Worm (Caenorhabditis elegans) whole organism, L4 larva: ENCODE results near the gene F15B9.6.

Source experiments
- D1046.2 ChIP-seq: fragments of 200-800 bp; sonication (Bioruptor generic); IDR thresholded peaks from 2 replicates; pipeline ENCODE4 v1.3.6; 2022; ENCODE audit warnings: missing genetic modification characterization, missing compliant biosample characterization
- F26F4.8 ChIP-seq: fragments of 200-800 bp; sonication (Bioruptor generic); conservative IDR thresholded peaks from 2 replicates; pipeline ENCODE4 v1.3.6; 2022; ENCODE audit warnings: missing genetic modification characterization, missing compliant biosample characterization
- F37D6.2 ChIP-seq: sonication (generic microtip); optimal IDR thresholded peaks from 2 replicates; lab custom pipeline; 2016; ENCODE audit warnings: mild to moderate bottlenecking, missing genetic modification characterization, missing compliant biosample characterization
- T20F7.1 ChIP-seq: fragments of 200-800 bp; sonication (Bioruptor generic); optimal IDR thresholded peaks from 2 replicates; lab custom pipeline; 2018; ENCODE audit warnings: mild to moderate bottlenecking, missing genetic modification characterization, missing compliant biosample characterization
- Y48G9A.11 ChIP-seq: fragments of 200-800 bp; sonication (Bioruptor generic); IDR thresholded peaks from 2 replicates; pipeline ENCODE4 v1.3.6; 2022; ENCODE audit warnings: missing genetic modification reagents, missing genetic modification characterization, missing compliant biosample characterization
- aha-1 ChIP-seq: fragments of 150-350 bp; peaks from one replicate; lab custom pipeline; 2014; ENCODE audit warnings: missing biosample characterization, missing genetic modification characterization
- ceh-20 ChIP-seq: fragments of 200-800 bp; sonication (Bioruptor generic); IDR thresholded peaks from 2 replicates; pipeline ENCODE4 v1.3.6; 2022; ENCODE audit warnings: missing genetic modification reagents, missing genetic modification characterization, missing compliant biosample characterization
- ceh-32 ChIP-seq: sonication (generic microtip); optimal IDR thresholded peaks from 2 replicates; lab custom pipeline; 2016; ENCODE audit warnings: mild to moderate bottlenecking, missing genetic modification characterization, missing compliant biosample characterization; ENCODE audit not compliant: poor library complexity
- ceh-62 ChIP-seq: sonication (generic microtip); optimal IDR thresholded peaks from 2 replicates; lab custom pipeline; 2017; ENCODE audit warnings: missing biosample characterization, missing genetic modification characterization
- ctbp-1 ChIP-seq: fragments of 200-800 bp; sonication (Bioruptor generic); IDR thresholded peaks from 2 replicates; pipeline ENCODE4 v1.3.6; 2022; ENCODE audit warnings: missing genetic modification reagents, missing genetic modification characterization, missing compliant biosample characterization
- daf-8 ChIP-seq: fragments of 200-800 bp; sonication (Bioruptor generic); IDR thresholded peaks from 2 replicates; pipeline ENCODE4 v1.3.6; 2022; ENCODE audit warnings: missing genetic modification characterization, missing compliant biosample characterization
- dmd-6 ChIP-seq: fragments of 200-800 bp; sonication (Bioruptor generic); IDR thresholded peaks from 2 replicates; pipeline ENCODE4 v1.3.6; 2022; ENCODE audit warnings: missing genetic modification reagents, missing genetic modification characterization, missing compliant biosample characterization
- dmd-9 ChIP-seq: fragments of 200-800 bp; sonication (Bioruptor generic); IDR thresholded peaks from 2 replicates; pipeline ENCODE4 v1.3.6; 2022; ENCODE audit warnings: missing genetic modification reagents, missing genetic modification characterization, missing compliant biosample characterization
- dpl-1 ChIP-seq: fragments of 150-350 bp; optimal IDR thresholded peaks from 2 replicates; lab custom pipeline; 2014; ENCODE audit warnings: missing biosample characterization, missing genetic modification reagents, missing genetic modification characterization
- dve-1 ChIP-seq: sonication (generic microtip); optimal IDR thresholded peaks from 2 replicates; lab custom pipeline; 2017; ENCODE audit warnings: antibody characterized with exemption, mild to moderate bottlenecking, missing genetic modification characterization, missing compliant biosample characterization; ENCODE audit not compliant: insufficient read depth
- egl-27 ChIP-seq: sonication (generic microtip); optimal IDR thresholded peaks from 3 replicates; lab custom pipeline; 2017; ENCODE audit warnings: missing biosample characterization, missing genetic modification reagents, missing genetic modification characterization
- fos-1 ChIP-seq: fragments of 150-350 bp; optimal IDR thresholded peaks from 2 replicates; lab custom pipeline; 2014; ENCODE audit warnings: missing biosample characterization, missing genetic modification characterization
- hif-1 ChIP-seq, 2 experiments: sonication (generic microtip); optimal IDR thresholded peaks; 2 replicates each; lab custom pipeline; 2016 to 2017; ENCODE audit warnings: missing compliant biosample characterization in 2 of 2, missing genetic modification characterization in 2 of 2, missing genetic modification reagents in 2 of 2, missing genotype in 2 of 2, mild to moderate bottlenecking in 1 of 2
- hlh-11 ChIP-seq: fragments of 200-800 bp; sonication (Bioruptor generic); optimal IDR thresholded peaks from 2 replicates; lab custom pipeline; 2018; ENCODE audit warnings: mild to moderate bottlenecking, missing genetic modification characterization, missing compliant biosample characterization
- hlh-30 ChIP-seq: sonication (generic microtip); optimal IDR thresholded peaks from 2 replicates; lab custom pipeline; 2017; ENCODE audit warnings: antibody characterized with exemption, mild to moderate bottlenecking, missing genetic modification characterization, missing compliant biosample characterization; ENCODE audit not compliant: insufficient read depth
- hmg-1.1 ChIP-seq: fragments of 200-800 bp; sonication (Bioruptor generic); IDR thresholded peaks from 2 replicates; pipeline ENCODE4 v1.3.6; 2022; ENCODE audit warnings: missing genetic modification reagents, missing genetic modification characterization, missing compliant biosample characterization
- jun-1 ChIP-seq: fragments of 150-350 bp; optimal IDR thresholded peaks from 2 replicates; lab custom pipeline; 2014; ENCODE audit warnings: missing biosample characterization, missing genetic modification reagents, missing genetic modification characterization
- lim-7 ChIP-seq: fragments of 200-800 bp; sonication (Bioruptor generic); IDR thresholded peaks from 2 replicates; pipeline ENCODE4 v1.3.6; 2022; ENCODE audit warnings: missing genetic modification characterization, missing compliant biosample characterization
- lin-1 ChIP-seq: fragments of 200-800 bp; sonication (Bioruptor generic); IDR thresholded peaks from 2 replicates; pipeline ENCODE4 v1.3.6; 2022; ENCODE audit warnings: missing genetic modification reagents, missing genetic modification characterization, missing compliant biosample characterization
- lin-29 ChIP-seq: fragments of 200-800 bp; sonication (Bioruptor generic); IDR thresholded peaks from 2 replicates; pipeline ENCODE4 v1.3.6; 2022; ENCODE audit warnings: missing genetic modification reagents, missing genetic modification characterization, missing compliant biosample characterization
- lin-38 ChIP-seq: fragments of 200-800 bp; sonication (Bioruptor generic); IDR thresholded peaks from 2 replicates; pipeline ENCODE4 v1.3.6; 2022; ENCODE audit warnings: missing genetic modification reagents, missing genetic modification characterization, missing compliant biosample characterization
- lsy-2 ChIP-seq, 2 experiments: fragments of 150-350 bp in 1 of 2; sonication (generic microtip) in 1 of 2; optimal IDR thresholded peaks; 2 replicates each; lab custom pipeline; 2014 to 2017; ENCODE audit warnings: missing biosample characterization in 2 of 2, missing genetic modification characterization in 2 of 2
- madf-5 ChIP-seq, 2 experiments: fragments of 200-800 bp; sonication (Bioruptor generic); IDR thresholded peaks; 2 replicates each; pipeline ENCODE4 v1.3.6; 2022; ENCODE audit warnings: missing compliant biosample characterization in 2 of 2, missing genetic modification characterization in 2 of 2
- madf-9 ChIP-seq: fragments of 200-800 bp; sonication (Bioruptor generic); conservative IDR thresholded peaks from 2 replicates; pipeline ENCODE4 v1.3.6; 2022; ENCODE audit warnings: missing genetic modification reagents, missing genetic modification characterization, missing compliant biosample characterization
- mep-1 ChIP-seq: fragments of 150-350 bp; sonication (generic microtip); optimal IDR thresholded peaks from 3 replicates; lab custom pipeline; 2014; ENCODE audit warnings: missing biosample characterization, missing genetic modification characterization
- mes-2 ChIP-seq: sonication (generic microtip); optimal IDR thresholded peaks from 2 replicates; lab custom pipeline; 2016; ENCODE audit warnings: missing genotype, mild to moderate bottlenecking, missing genetic modification characterization, missing compliant biosample characterization; ENCODE audit not compliant: poor library complexity, severe bottlenecking
- nhr-102 ChIP-seq: sonication (generic microtip); optimal IDR thresholded peaks from 2 replicates; lab custom pipeline; 2016; ENCODE audit warnings: mild to moderate bottlenecking, missing genetic modification characterization, moderate library complexity, missing compliant biosample characterization
- nhr-6 ChIP-seq: fragments of 150-350 bp; optimal IDR thresholded peaks from 2 replicates; lab custom pipeline; 2014; ENCODE audit warnings: missing biosample characterization, missing genetic modification characterization
- nhr-77 ChIP-seq: fragments of 150-350 bp; optimal IDR thresholded peaks from 2 replicates; lab custom pipeline; 2014; ENCODE audit warnings: missing biosample characterization, missing genetic modification characterization
- pqm-1 ChIP-seq: sonication (generic microtip); optimal IDR thresholded peaks from 2 replicates; lab custom pipeline; 2017; ENCODE audit warnings: missing biosample characterization, missing genetic modification characterization
- saeg-2 ChIP-seq: fragments of 200-800 bp; sonication (Bioruptor generic); IDR thresholded peaks from 2 replicates; pipeline ENCODE4 v1.3.6; 2022; ENCODE audit warnings: missing genetic modification reagents, missing genetic modification characterization, missing compliant biosample characterization
- spr-1 ChIP-seq: sonication (generic microtip); optimal IDR thresholded peaks from 2 replicates; lab custom pipeline; 2016; ENCODE audit warnings: mild to moderate bottlenecking, missing genetic modification characterization, missing compliant biosample characterization
- tag-97 ChIP-seq: fragments of 200-800 bp; sonication (Bioruptor generic); IDR thresholded peaks from 2 replicates; pipeline ENCODE4 v1.3.6; 2022; ENCODE audit warnings: missing genetic modification characterization, missing compliant biosample characterization
- tra-1 ChIP-seq: fragments of 200-800 bp; sonication (Bioruptor generic); IDR thresholded peaks from 2 replicates; pipeline ENCODE4 v1.3.6; 2022; ENCODE audit warnings: missing genetic modification reagents, missing genetic modification characterization, missing compliant biosample characterization
- unc-130 ChIP-seq: sonication (generic microtip); optimal IDR thresholded peaks from 2 replicates; lab custom pipeline; 2016; ENCODE audit warnings: missing genetic modification reagents, missing genetic modification characterization, missing compliant biosample characterization
- unc-39 ChIP-seq: sonication (generic microtip); optimal IDR thresholded peaks from 2 replicates; lab custom pipeline; 2017; ENCODE audit warnings: missing biosample characterization, missing genetic modification characterization
- vab-7 ChIP-seq: fragments of 200-800 bp; sonication (Bioruptor generic); IDR thresholded peaks from 2 replicates; pipeline ENCODE4 v1.3.6; 2022; ENCODE audit warnings: missing genetic modification reagents, missing genetic modification characterization, missing compliant biosample characterization
- zfp-2 ChIP-seq: sonication (generic microtip); optimal IDR thresholded peaks from 2 replicates; lab custom pipeline; 2016; ENCODE audit warnings: mild to moderate bottlenecking, missing genetic modification characterization, missing compliant biosample characterization
- zip-11 ChIP-seq: fragments of 200-800 bp; sonication (Bioruptor generic); IDR thresholded peaks from 2 replicates; pipeline ENCODE4 v1.3.6; 2022; ENCODE audit warnings: missing genetic modification characterization, missing compliant biosample characterization

The F15B9.6 gene

DNA sequence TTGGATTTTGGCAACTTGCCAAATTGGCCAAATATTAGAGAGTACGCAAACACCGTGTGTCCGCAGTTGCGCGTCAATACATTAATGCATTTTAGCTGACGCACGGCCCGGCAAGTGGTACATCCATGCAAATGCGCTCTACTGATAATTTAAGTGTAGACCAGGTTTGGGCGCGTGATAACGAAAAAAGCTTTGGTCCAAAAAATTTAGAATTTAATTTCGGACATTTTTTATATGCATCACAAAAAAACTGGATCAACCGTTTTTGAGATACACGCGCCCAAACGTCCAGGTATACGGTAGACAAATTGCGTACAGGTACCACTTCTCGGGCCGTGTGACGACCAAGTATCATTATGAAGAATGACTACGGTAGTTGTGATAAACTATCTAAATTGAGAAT, 46.0 kb upstream of the F15B9.6 start, which contains the start of gene R186.8 (continued):
- TF ChIP-seq dpl-1 (GFP tag; lab: Kevin White, UChicago), result peak; percentile 58
- TF ChIP-seq mep-1 (tag; lab: Kevin White, UChicago), result peak; percentile 74
- peak; percentile 66 for TF ChIP-seq unc-130 (GFP tag; lab: Kevin White, UChicago)
- TF ChIP-seq spr-1 (tag; lab: Kevin White, UChicago), result peak; percentile 47
- TF ChIP-seq tra-1 (GFP tag; lab: Robert Waterston, UW), result peak; percentile 85
- 0 out of 2 replicates have a peak, but pooled peaks have one; percentile 35 for TF ChIP-seq daf-8 (GFP tag; lab: Robert Waterston, UW)
- 0 out of 2 replicates have a peak, but pooled peaks have one; percentile 41 for TF ChIP-seq D1046.2
- TF ChIP-seq vab-7 (GFP tag; lab: Robert Waterston, UW), result peak; percentile 71; the same call in 1 of the 2 replicates
- TF ChIP-seq lin-29 (GFP tag; lab: Robert Waterston, UW), result peak; percentile 70
- peak; percentile 69; the same call in 1 of the 2 replicates for TF ChIP-seq ctbp-1 (GFP tag; lab: Robert Waterston, UW)
- TF ChIP-seq zfp-2 (tag; lab: Kevin White, UChicago), result peak; percentile 72
- TF ChIP-seq hif-1 (tag; optimal IDR thresholded peaks at IDR 0.05; lab: Kevin White, UChicago), result peak in 1 of 2 experiments; percentile 56
- TF ChIP-seq dmd-9 (GFP tag; lab: Robert Waterston, UW), result peak; percentile 81
- TF ChIP-seq nhr-77 (tag; lab: Kevin White, UChicago), result peak; percentile 54
- TF ChIP-seq dmd-6 (GFP tag; lab: Robert Waterston, UW), result peak; percentile 94
- peak; percentile 52; the same call in 1 of the 2 replicates for TF ChIP-seq Y48G9A.11 (GFP tag; lab: Robert Waterston, UW)
- TF ChIP-seq F37D6.2, result peak; percentile 37
- peak; percentile 86 for TF ChIP-seq hmg-1.1
- peak in 1 of 2 experiments; percentile 48; a peak in 1 of 4 replicates for TF ChIP-seq madf-5 (GFP tag; IDR thresholded peaks at IDR 0.05; lab: Robert Waterston, UW)
- peak; percentile 43 for TF ChIP-seq hlh-30 (tag; lab: Kevin White, UChicago)
- TF ChIP-seq T20F7.1 (GFP tag; lab: Kevin White, UChicago), result peak; percentile 92
- TF ChIP-seq ceh-20 (GFP tag; lab: Robert Waterston, UW), result peak; percentile 82
- TF ChIP-seq saeg-2, result 0 out of 2 replicates have a peak, but pooled peaks have one; percentile 14
- TF ChIP-seq aha-1 (tag; lab: Kevin White, UChicago), result peak; percentile 96
- 0 out of 2 replicates have a peak, but pooled peaks have one; percentile 10 for TF ChIP-seq lim-7 (GFP tag; lab: Robert Waterston, UW)
- TF ChIP-seq madf-9 (GFP tag; lab: Robert Waterston, UW), result peak; percentile 70; the same call in 1 of the 2 replicates

DNA sequence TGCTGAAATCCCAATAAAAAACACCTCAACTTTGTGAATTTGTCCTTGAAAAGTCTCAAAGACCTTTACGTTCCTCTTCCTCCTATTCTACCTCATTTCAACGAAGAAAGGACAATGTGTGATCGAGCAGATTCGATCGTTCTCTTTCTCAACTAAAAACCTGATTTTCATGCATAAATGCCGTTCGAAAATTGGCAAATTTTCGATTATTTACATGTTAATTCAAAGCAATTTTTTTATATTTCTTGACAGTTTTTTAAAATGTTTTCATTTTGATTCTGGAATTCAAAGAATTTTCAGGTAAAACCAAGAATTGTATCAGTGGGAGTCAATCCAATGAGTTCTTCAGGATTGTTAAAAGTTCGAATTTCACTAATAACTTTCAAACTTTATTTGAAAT, 45.4 kb upstream of the F15B9.6 start, which contains the start of gene lin-46:
TSS of gene lin-46 (plus strand) at position 301 of the 400 bp plus-strand sequence.
- no peak for TF ChIP-seq F26F4.8 (GFP tag; lab: Robert Waterston, UW)
- no peak for TF ChIP-seq zip-11
- no peak for TF ChIP-seq tag-97 (GFP tag; lab: Robert Waterston, UW)
- no peak for TF ChIP-seq lin-1 (GFP tag; lab: Robert Waterston, UW)
- TF ChIP-seq hlh-11, result no peak
- TF ChIP-seq, all 104 proteins: peak for 0

DNA sequence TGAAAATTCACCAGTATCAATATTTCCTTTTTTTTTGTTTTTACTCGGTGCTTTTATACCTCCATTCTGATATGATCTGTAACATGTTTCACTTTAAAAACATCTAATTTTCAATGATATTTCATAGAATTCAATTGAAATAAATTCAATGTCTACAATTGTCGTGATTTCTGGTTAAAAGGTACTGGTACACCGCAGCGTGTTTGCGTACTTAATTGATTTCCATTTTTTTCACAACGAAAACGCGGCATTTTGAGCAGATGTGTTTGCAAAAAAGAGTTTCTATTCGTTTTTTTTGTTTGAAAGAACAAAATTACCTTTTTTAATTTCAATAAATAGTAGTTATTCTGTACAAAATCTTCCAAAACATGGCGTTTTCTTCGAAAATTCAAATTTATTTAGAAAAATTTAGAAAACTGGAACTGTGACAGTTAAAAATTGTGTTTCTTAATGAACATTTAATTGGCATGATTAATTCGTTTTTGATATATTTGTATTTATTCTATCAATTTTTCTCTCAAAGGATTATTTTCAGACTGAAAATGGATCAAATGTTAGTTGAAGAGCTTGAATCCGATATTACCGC, 43.3 kb upstream of the F15B9.6 start, which contains the start of gene pnn-1:
TSS of gene pnn-1 (plus strand) at position 536 of the 586 bp plus-strand sequence.
- TF ChIP-seq tra-1 (GFP tag; lab: Robert Waterston, UW), result no peak
- TF ChIP-seq dve-1 (tag; lab: Kevin White, UChicago), result peak; percentile 34
- no peak for TF ChIP-seq D1046.2
- TF ChIP-seq ceh-32 (tag; lab: Kevin White, UChicago), result no peak
- no peak for TF ChIP-seq aha-1 (tag; lab: Kevin White, UChicago)
- no peak for TF ChIP-seq unc-39 (tag; lab: Kevin White, UChicago)
- peak; percentile 19 for TF ChIP-seq mep-1 (tag; lab: Kevin White, UChicago)
- TF ChIP-seq nhr-102 (tag; lab: Kevin White, UChicago), result no peak
- TF ChIP-seq lin-38 (GFP tag; lab: Robert Waterston, UW), result peak; percentile 75
- TF ChIP-seq ceh-62 (tag; lab: Kevin White, UChicago), result no peak
- peak; percentile 44 for TF ChIP-seq nhr-6 (tag; lab: Kevin White, UChicago)
- TF ChIP-seq F37D6.2, result no peak
- TF ChIP-seq dpl-1 (GFP tag; lab: Kevin White, UChicago), result peak; percentile 50
- TF ChIP-seq hlh-11, result no peak
- no peak for TF ChIP-seq pqm-1 (tag; lab: Kevin White, UChicago)
- peak; percentile 68 for TF ChIP-seq mes-2 (tag; lab: Kevin White, UChicago)
- no peak for TF ChIP-seq egl-27
- peak in 1 of 2 experiments; percentile 90 for TF ChIP-seq lsy-2 (tag; optimal IDR thresholded peaks at IDR 0.05; lab: Kevin White, UChicago)
- TF ChIP-seq jun-1 (tag; lab: Kevin White, UChicago), result no peak
- TF ChIP-seq fos-1 (tag; lab: Kevin White, UChicago), result no peak
- no peak for TF ChIP-seq dmd-6 (GFP tag; lab: Robert Waterston, UW)
- peak; percentile 74 for TF ChIP-seq T20F7.1 (GFP tag; lab: Kevin White, UChicago)
- TF ChIP-seq, all 104 proteins: peak for 8
